Fruit fly (Drosophila melanogaster) whole organism, wandering third instar larva: ENCODE results near the gene Sidpn.

ENCODE experiments used
- Dfd ChIP-seq: fragments of >200 bp; optimal IDR thresholded peaks from 2 replicates; lab custom pipeline; 2017; ENCODE audit warnings: missing biosample characterization, missing genetic modification characterization
- HLH106 ChIP-seq: fragments of 200-800 bp; optimal IDR thresholded peaks from 3 replicates; lab custom pipeline; 2019; ENCODE audit warnings: missing biosample characterization, mild to moderate bottlenecking, missing genetic modification characterization, moderate library complexity
- Hr78 ChIP-seq: fragments of >200 bp; optimal IDR thresholded peaks from 2 replicates; lab custom pipeline; 2017; ENCODE audit warnings: missing biosample characterization, missing genetic modification characterization
- jim ChIP-seq: fragments of 175-275, 200-325 bp; sonication (Bioruptor generic); optimal IDR thresholded peaks from 2 replicates; lab custom pipeline; 2016; ENCODE audit warnings: missing biosample characterization, mild to moderate bottlenecking, missing genetic modification characterization
- lola ChIP-seq: fragments of >200 bp; optimal IDR thresholded peaks from 2 replicates; lab custom pipeline; 2017; ENCODE audit warnings: missing biosample characterization, missing genetic modification characterization
- psq ChIP-seq: fragments of 200-800 bp; sonication (Bioruptor generic); optimal IDR thresholded peaks from 3 replicates; lab custom pipeline; 2017; ENCODE audit warnings: missing biosample characterization, mild to moderate bottlenecking, missing genetic modification characterization, moderate library complexity
- usp ChIP-seq: fragments of >200 bp; optimal IDR thresholded peaks from 2 replicates; lab custom pipeline; 2017; ENCODE audit warnings: missing biosample characterization, missing genetic modification characterization
- woc ChIP-seq: sonication (Bioruptor generic); optimal IDR thresholded peaks from 2 replicates; lab custom pipeline; 2016; ENCODE audit warnings: missing biosample characterization, mild to moderate bottlenecking, missing genetic modification characterization

- TF ChIP-seq Dfd (GFP tag; lab: Kevin White, UChicago) (peak; percentile 89), psq (no peak), Hr78 (GFP tag; lab: Kevin White, UChicago) (no peak), lola (GFP tag; lab: Kevin White, UChicago) (no peak), usp (GFP tag; lab: Kevin White, UChicago) (no peak), HLH106 (no peak), jim (GFP tag; lab: Kevin White, UChicago) (no peak), woc (GFP tag; lab: Kevin White, UChicago) (no peak)
Observed at dm6 chr2L:19027246-19027886, at the start of gene Sidpn.
